Fruit fly (Drosophila melanogaster): ENCODE results near the gene CG31323.

DNA sequence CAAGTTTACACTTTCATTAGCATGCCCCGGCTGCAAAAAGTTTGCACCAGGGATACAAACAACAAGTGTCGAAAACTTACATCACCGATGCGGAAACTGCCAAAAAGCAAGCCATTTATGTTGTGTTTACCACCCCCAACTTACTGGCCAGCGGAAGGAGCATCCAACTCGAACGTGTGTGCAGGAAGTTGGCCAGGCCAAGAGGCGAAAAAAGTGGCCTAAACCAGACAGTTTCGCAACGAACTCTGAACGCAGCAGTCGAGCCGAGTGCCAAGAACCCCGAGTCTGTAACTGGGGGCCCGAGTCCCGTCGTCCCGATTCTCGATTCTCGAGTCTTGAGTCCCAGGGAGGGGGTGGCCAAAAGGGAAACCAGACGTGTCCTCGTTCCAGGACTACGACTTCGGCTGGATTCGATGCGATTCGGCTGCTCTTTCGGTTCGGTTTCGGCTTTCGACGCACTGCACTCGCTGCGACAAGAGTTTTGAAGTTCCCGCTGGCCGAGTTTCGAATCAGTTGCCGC is 24.3 kb downstream of the CG31323 start:
- no peak for TF ChIP-seq Myb (GFP tag; optimal IDR thresholded peaks at IDR 0.05)
- no peak for TF ChIP-seq Hr3 (GFP tag; optimal IDR thresholded peaks at IDR 0.05)
- TF ChIP-seq ase (GFP tag; IDR thresholded peaks at IDR 0.05), result no peak
- no peak for TF ChIP-seq CG43689 (GFP tag; IDR thresholded peaks at IDR 0.05)
- no peak for TF ChIP-seq Mad (GFP tag; optimal IDR thresholded peaks at IDR 0.05)
- no peak for TF ChIP-seq Dll (GFP tag; IDR thresholded peaks at IDR 0.05; ENCODE audit: partially characterized antibody)
- no peak for TF ChIP-seq pan (optimal IDR thresholded peaks at IDR 0.05)
- TF ChIP-seq pan (GFP tag; optimal IDR thresholded peaks at IDR 0.05 in 1 of 2, IDR thresholded peaks at IDR 0.05 in 1 of 2), result no peak
- no peak for TF ChIP-seq D (optimal IDR thresholded peaks at IDR 0.05)
- no peak for TF ChIP-seq D (GFP tag; optimal IDR thresholded peaks at IDR 0.05)
- TF ChIP-seq CG3407 (GFP tag; optimal IDR thresholded peaks at IDR 0.05), result no peak
- TF ChIP-seq scrt (GFP tag; optimal IDR thresholded peaks at IDR 0.05), result no peak
- no peak for TF ChIP-seq sima (GFP tag; optimal IDR thresholded peaks at IDR 0.05)
- TF ChIP-seq Optix (GFP tag; IDR thresholded peaks at IDR 0.05), result no peak
